Fruit fly (Drosophila melanogaster) whole organism, embryonic: ENCODE data around the gene janB.

Source experiments
- BtbVII ChIP-seq: fragments of 200-800 bp; sonication (Bioruptor generic); optimal IDR thresholded peaks from 3 replicates; lab custom pipeline; 2017; ENCODE audit warnings: missing biosample characterization, mild to moderate bottlenecking, missing genetic modification characterization
- CG10462 ChIP-seq: fragments of 200-800 bp; sonication (Bioruptor generic); optimal IDR thresholded peaks from 2 replicates; lab custom pipeline; 2016; ENCODE audit warnings: missing biosample characterization, missing genetic modification characterization
- CG10543 ChIP-seq: fragments of 200-800 bp; sonication (Bioruptor generic); optimal IDR thresholded peaks from 3 replicates; lab custom pipeline; 2017; ENCODE audit warnings: missing biosample characterization, mild to moderate bottlenecking, missing genetic modification characterization, moderate library complexity
- CG13296 ChIP-seq: fragments of 200-800 bp; sonication (Bioruptor generic); optimal IDR thresholded peaks from 3 replicates; lab custom pipeline; 2018; ENCODE audit warnings: missing biosample characterization, mild to moderate bottlenecking, missing genetic modification characterization
- CG14014 ChIP-seq: fragments of 200-800 bp; sonication (Bioruptor generic); IDR thresholded peaks from 2 replicates; pipeline ENCODE4 v1.3.6; 2022; ENCODE audit warnings: missing biosample characterization, missing genetic modification characterization
- CG15514 ChIP-seq: fragments of 200-800 bp; sonication (Bioruptor generic); optimal IDR thresholded peaks from 3 replicates; lab custom pipeline; 2017; ENCODE audit warnings: missing biosample characterization, missing genetic modification characterization, mild to moderate bottlenecking, moderate library complexity, missing genetic modification reagents
- CG1647 ChIP-seq: fragments of 200-800 bp; sonication (Bioruptor generic); optimal IDR thresholded peaks from 3 replicates; lab custom pipeline; 2016; ENCODE audit warnings: missing biosample characterization, missing genetic modification characterization
- CG17802 ChIP-seq: fragments of 200-800 bp; sonication (Bioruptor generic); optimal IDR thresholded peaks from 2 replicates; lab custom pipeline; 2018; ENCODE audit warnings: missing biosample characterization, mild to moderate bottlenecking, missing genetic modification characterization, moderate library complexity
- CG2120 ChIP-seq: fragments of 200-800 bp; sonication (Bioruptor generic); optimal IDR thresholded peaks from 3 replicates; lab custom pipeline; 2016; ENCODE audit warnings: missing biosample characterization, missing genetic modification characterization
- CG34376 ChIP-seq: fragments of 200-800 bp; sonication (Bioruptor generic); optimal IDR thresholded peaks from 2 replicates; lab custom pipeline; 2018; ENCODE audit warnings: missing biosample characterization, mild to moderate bottlenecking, missing genetic modification characterization
- CG6654 ChIP-seq: fragments of 200-800 bp; sonication (Bioruptor generic); optimal IDR thresholded peaks from 2 replicates; lab custom pipeline; 2017; ENCODE audit warnings: missing biosample characterization, mild to moderate bottlenecking, missing genetic modification characterization
- CG6765 ChIP-seq: fragments of 200-800 bp; sonication (Bioruptor generic); optimal IDR thresholded peaks from 3 replicates; lab custom pipeline; 2017; ENCODE audit warnings: missing biosample characterization, mild to moderate bottlenecking, missing genetic modification characterization
- CG6813 ChIP-seq: fragments of 200-800 bp; sonication (Bioruptor generic); optimal IDR thresholded peaks from 2 replicates; lab custom pipeline; 2017; ENCODE audit warnings: missing biosample characterization, missing genetic modification characterization, mild to moderate bottlenecking, moderate library complexity, missing genetic modification reagents
- CG7357 ChIP-seq: fragments of 200-800 bp; sonication (Bioruptor generic); IDR thresholded peaks from 3 replicates; pipeline ENCODE4 v1.3.6; 2022; ENCODE audit warnings: missing biosample characterization, missing genetic modification characterization
- Deaf1 ChIP-seq: fragments of 200-800 bp; optimal IDR thresholded peaks from 3 replicates; lab custom pipeline; 2019; ENCODE audit warnings: missing biosample characterization, mild to moderate bottlenecking, missing genetic modification characterization, moderate library complexity
- Eip74EF ChIP-seq, 2 experiments: fragments of 200-800 bp in 1 of 2; fragments of >200 bp in 1 of 2; sonication (Bioruptor generic) in 1 of 2; optimal IDR thresholded peaks; 2 replicates each; lab custom pipeline; 2017 to 2019; ENCODE audit warnings: missing biosample characterization in 2 of 2, missing genetic modification characterization in 2 of 2, mild to moderate bottlenecking in 1 of 2, moderate library complexity in 1 of 2
- Fer1 ChIP-seq: fragments of 200-800 bp; sonication (Bioruptor generic); optimal IDR thresholded peaks from 2 replicates; lab custom pipeline; 2017; ENCODE audit warnings: missing biosample characterization, mild to moderate bottlenecking, missing genetic modification characterization
- bab2 ChIP-seq: fragments of 200-800 bp; sonication (Bioruptor generic); optimal IDR thresholded peaks from 2 replicates; lab custom pipeline; 2016; ENCODE audit warnings: missing biosample characterization, missing genetic modification characterization
- caup ChIP-seq: fragments of 200-800 bp; sonication (Bioruptor generic); optimal IDR thresholded peaks from 3 replicates; lab custom pipeline; 2017; ENCODE audit warnings: missing biosample characterization, mild to moderate bottlenecking, missing genetic modification characterization, moderate library complexity; ENCODE audit not compliant: severe bottlenecking
- crol ChIP-seq: fragments of 200-800 bp; sonication (Bioruptor generic); IDR thresholded peaks from 2 replicates; pipeline ENCODE4 v1.3.6; 2022; ENCODE audit warnings: missing biosample characterization, missing genetic modification characterization
- jumu ChIP-seq: fragments of 200-800 bp; sonication (Bioruptor generic); optimal IDR thresholded peaks from 3 replicates; lab custom pipeline; 2016; ENCODE audit warnings: missing biosample characterization, missing genetic modification characterization
- mam ChIP-seq: fragments of 200-800 bp; sonication (Bioruptor generic); optimal IDR thresholded peaks from 3 replicates; lab custom pipeline; 2016; ENCODE audit warnings: missing biosample characterization, missing genetic modification characterization
- mirr ChIP-seq: fragments of 200-800 bp; sonication (Bioruptor generic); optimal IDR thresholded peaks from 3 replicates; lab custom pipeline; 2018; ENCODE audit warnings: missing biosample characterization, mild to moderate bottlenecking, missing genetic modification characterization
- pan ChIP-seq, 4 experiments: fragments of >200 bp in 3 of 4; fragments of 200-800 bp in 1 of 4; sonication (Bioruptor generic) in 1 of 4; optimal IDR thresholded peaks in 3 of 4; IDR thresholded peaks in 1 of 4; 2 replicates each; pipeline versions ENCODE4 v1.3.6 to Lab custom; 2017 to 2022; ENCODE audit warnings: missing biosample characterization in 2 of 4, missing genetic modification characterization in 2 of 4, mixed read lengths in 1 of 4
- pita ChIP-seq: fragments of 200-800 bp; sonication (Bioruptor generic); optimal IDR thresholded peaks from 2 replicates; lab custom pipeline; 2017; ENCODE audit warnings: missing biosample characterization, mild to moderate bottlenecking, missing genetic modification characterization
- sens ChIP-seq: fragments of 200-800 bp; sonication (Bioruptor generic); peaks from one replicate; lab custom pipeline; 2016; ENCODE audit warnings: missing biosample characterization, missing genetic modification characterization
- slbo ChIP-seq: fragments of 200-800 bp; sonication (Bioruptor generic); IDR thresholded peaks from 2 replicates; pipeline ENCODE4 v1.3.6; 2022; ENCODE audit warnings: missing biosample characterization, missing genetic modification characterization

Gene janB

DNA sequence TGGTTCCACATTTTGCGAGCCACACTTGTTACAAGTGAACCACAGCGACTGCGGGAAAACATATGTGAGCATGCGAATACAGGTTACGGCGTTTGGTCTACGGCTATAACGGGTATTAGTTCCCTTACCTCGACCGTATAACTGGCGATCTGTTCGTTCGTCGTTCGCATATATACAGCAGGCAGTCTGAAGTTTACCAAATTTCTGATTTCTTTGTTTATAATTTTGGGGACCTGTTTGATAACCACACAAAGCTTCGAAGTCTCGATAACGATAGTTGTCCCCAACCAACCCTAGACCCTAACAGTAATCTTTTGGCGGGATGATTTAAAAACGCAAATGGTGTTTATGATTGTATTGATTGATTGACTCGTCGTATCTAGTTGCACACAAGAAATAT, 45.4 kb downstream of the janB start, which contains the start of gene Acph-1 (continued):
- TF ChIP-seq CG17802 (no peak), Fer1 (GFP tag; lab: Kevin White, UChicago) (peak; percentile 24), pita (GFP tag; lab: Kevin White, UChicago) (no peak)

DNA sequence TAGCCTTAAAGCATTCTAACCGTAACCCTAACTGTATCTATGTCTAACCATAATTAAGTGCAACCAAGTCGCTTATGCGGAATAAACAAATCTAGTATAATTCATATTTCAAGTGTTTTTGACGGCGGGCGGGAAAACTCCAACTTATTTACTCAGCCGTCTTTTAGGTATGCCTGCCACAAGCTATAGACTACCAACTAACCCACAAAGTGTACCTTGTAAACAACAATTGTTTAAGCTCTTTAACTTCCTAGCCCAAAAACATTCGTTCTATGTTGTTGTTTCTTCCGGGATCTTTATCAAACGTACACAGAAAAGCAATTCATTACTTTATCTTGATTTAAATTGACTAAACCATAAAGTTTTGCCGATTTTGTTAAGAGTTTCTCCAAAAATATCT, 47.8 kb downstream of the janB start:
- no peak for TF ChIP-seq CG1647 (GFP tag; lab: Kevin White, UChicago)
- TF ChIP-seq mam = no peak
- TF ChIP-seq Eip74EF (GFP tag; optimal IDR thresholded peaks at IDR 0.05; lab: Kevin White, UChicago) = peak in 1 of 2 experiments; percentile 7
- no peak for TF ChIP-seq CG10462 (GFP tag; lab: Kevin White, UChicago)
- no peak for TF ChIP-seq jumu (GFP tag; lab: Kevin White, UChicago)
- peak; percentile 63 for TF ChIP-seq sens (GFP tag; lab: Kevin White, UChicago)
- TF ChIP-seq Deaf1 (tag; lab: Kevin White, UChicago) = no peak
- no peak for TF ChIP-seq CG6654
- no peak; the same call in 1 of the 2 replicates for TF ChIP-seq CG14014 (GFP tag; lab: Robert Waterston, UW)
- no peak for TF ChIP-seq crol
- TF ChIP-seq BtbVII = peak; percentile 0
- TF ChIP-seq pan (optimal IDR thresholded peaks at IDR 0.05; lab: Kevin White, UChicago) = no peak
- no peak for TF ChIP-seq pan (GFP tag; optimal IDR thresholded peaks at IDR 0.05 in 1 of 2, IDR thresholded peaks at IDR 0.05 in 1 of 2)
- TF ChIP-seq CG34376 (GFP tag; lab: Kevin White, UChicago) = peak; percentile 17
- TF ChIP-seq Fer1 (GFP tag; lab: Kevin White, UChicago) = peak; percentile 58
- peak; percentile 17 for TF ChIP-seq mirr (GFP tag; lab: Kevin White, UChicago)
- peak; percentile 23 for TF ChIP-seq CG15514 (GFP tag; lab: Kevin White, UChicago)
- TF ChIP-seq CG13296 = peak; percentile 8
- TF ChIP-seq slbo = no peak
- peak; percentile 33 for TF ChIP-seq CG6813 (GFP tag; lab: Kevin White, UChicago)
- peak; percentile 38 for TF ChIP-seq caup
- TF ChIP-seq CG6765 (GFP tag; lab: Kevin White, UChicago) = peak; percentile 50
- TF ChIP-seq CG10543 = peak; percentile 4
- TF ChIP-seq bab2 (GFP tag; lab: Kevin White, UChicago) = no peak
- TF ChIP-seq CG2120 (GFP tag; lab: Kevin White, UChicago) = no peak
- no peak for TF ChIP-seq CG7357 (GFP tag; lab: Robert Waterston, UW)
